Fruit fly (Drosophila melanogaster): ENCODE measurements around the gene CG12237.

- no peak for TF ChIP-seq Abd-B (GFP tag; optimal IDR thresholded peaks at IDR 0.05)
- TF ChIP-seq usp (GFP tag; optimal IDR thresholded peaks at IDR 0.05): no peak
- TF ChIP-seq Hr78 (GFP tag; optimal IDR thresholded peaks at IDR 0.05): no peak
- TF ChIP-seq rgr (GFP tag; optimal IDR thresholded peaks at IDR 0.05): no peak
- no peak for TF ChIP-seq CG9705 (GFP tag; optimal IDR thresholded peaks at IDR 0.05)
Observed at dm6 chrX:19602483-19602882, 40.2 kb downstream of the CG12237 start.

All from whole organism, wandering third instar larva.